Fruit fly (Drosophila melanogaster): ENCODE results near the gene Phlpp.

The Phlpp gene

dm6 chr2L:19019160-19019592 is 39.8 kb upstream of the Phlpp start (continued):
- no peak for TF ChIP-seq tgo (GFP tag; IDR thresholded peaks at IDR 0.05)
- TF ChIP-seq CG1603 (tag; optimal IDR thresholded peaks at IDR 0.05), result no peak
- TF ChIP-seq so (GFP tag; IDR thresholded peaks at IDR 0.05), result no peak
- TF ChIP-seq trh (GFP tag; optimal IDR thresholded peaks at IDR 0.05), result no peak
- no peak for TF ChIP-seq CG7745 (tag; optimal IDR thresholded peaks at IDR 0.05)
- no peak for TF ChIP-seq CG3163 (GFP tag; optimal IDR thresholded peaks at IDR 0.05)
- TF ChIP-seq CG2712 (tag; optimal IDR thresholded peaks at IDR 0.05), result no peak
- TF ChIP-seq ranshi (GFP tag; IDR thresholded peaks at IDR 0.05), result no peak
- no peak for TF ChIP-seq Mrtf (GFP tag; IDR thresholded peaks at IDR 0.05)
- no peak for TF ChIP-seq cad (GFP tag; optimal IDR thresholded peaks at IDR 0.05)
- no peak for TF ChIP-seq trem (tag; optimal IDR thresholded peaks at IDR 0.05)
- TF ChIP-seq CG13894 (tag; optimal IDR thresholded peaks at IDR 0.05), result no peak
- no peak for TF ChIP-seq CG13624 (GFP tag; optimal IDR thresholded peaks at IDR 0.05)
- TF ChIP-seq ac (GFP tag; optimal IDR thresholded peaks at IDR 0.05), result no peak
- TF ChIP-seq CG3838 (GFP tag; optimal IDR thresholded peaks at IDR 0.05), result no peak
- TF ChIP-seq lbe (GFP tag; optimal IDR thresholded peaks at IDR 0.05), result no peak
- no peak for TF ChIP-seq CG3065 (GFP tag; optimal IDR thresholded peaks at IDR 0.05)
- TF ChIP-seq nerfin-1 (tag; optimal IDR thresholded peaks at IDR 0.05), result no peak
- TF ChIP-seq CG10147 (GFP tag; optimal IDR thresholded peaks at IDR 0.05), result peak; percentile 41
- TF ChIP-seq Taf1 (GFP tag; IDR thresholded peaks at IDR 0.05), result no peak
- no peak for TF ChIP-seq Atf3 (GFP tag; optimal IDR thresholded peaks at IDR 0.05)
- TF ChIP-seq D19A (tag; optimal IDR thresholded peaks at IDR 0.05), result no peak
- no peak for TF ChIP-seq CG17802 (tag; optimal IDR thresholded peaks at IDR 0.05)
- TF ChIP-seq CG3407 (GFP tag; optimal IDR thresholded peaks at IDR 0.05), result no peak
- TF ChIP-seq seq (GFP tag; IDR thresholded peaks at IDR 0.05), result peak; percentile 19; the same call in 1 of the 2 replicates
- no peak for TF ChIP-seq B-H2 (GFP tag; optimal IDR thresholded peaks at IDR 0.05)
- TF ChIP-seq CG2199 (GFP tag; IDR thresholded peaks at IDR 0.05), result no peak
- TF ChIP-seq CG3995 (GFP tag; optimal IDR thresholded peaks at IDR 0.05), result no peak
- peak; percentile 34 for TF ChIP-seq CG34376 (GFP tag; optimal IDR thresholded peaks at IDR 0.05)
- TF ChIP-seq CG7963 (GFP tag; IDR thresholded peaks at IDR 0.05; ENCODE audit: partially characterized antibody), result no peak
- TF ChIP-seq CG4424 (GFP tag; optimal IDR thresholded peaks at IDR 0.05), result peak; percentile 35
- no peak for TF ChIP-seq repo (GFP tag; optimal IDR thresholded peaks at IDR 0.05)
- peak; percentile 43 for TF ChIP-seq odd (GFP tag; optimal IDR thresholded peaks at IDR 0.05)
- TF ChIP-seq CG1233 (GFP tag; optimal IDR thresholded peaks at IDR 0.05), result peak; percentile 37
- no peak for TF ChIP-seq CG12236 (GFP tag; optimal IDR thresholded peaks at IDR 0.05)
- TF ChIP-seq CG4617 (GFP tag; optimal IDR thresholded peaks at IDR 0.05; ENCODE audit: borderline replicate concordance), result no peak
- TF ChIP-seq Hand (GFP tag; optimal IDR thresholded peaks at IDR 0.05), result peak; percentile 39
- no peak for TF ChIP-seq CG6272 (GFP tag; IDR thresholded peaks at IDR 0.05)
- no peak for TF ChIP-seq CG6175 (GFP tag; IDR thresholded peaks at IDR 0.05)
- TF ChIP-seq Stat92E (GFP tag; optimal IDR thresholded peaks at IDR 0.05), result no peak
- peak; percentile 66 for TF ChIP-seq CG2120 (GFP tag; optimal IDR thresholded peaks at IDR 0.05)
- TF ChIP-seq CG11504 (tag; optimal IDR thresholded peaks at IDR 0.05), result peak; percentile 65
- TF ChIP-seq CG4282 (GFP tag; optimal IDR thresholded peaks at IDR 0.05), result no peak
- TF ChIP-seq CG10366 (GFP tag; IDR thresholded peaks at IDR 0.05), result no peak
- TF ChIP-seq CG7357 (GFP tag; IDR thresholded peaks at IDR 0.05), result no peak
- no peak for TF ChIP-seq Sry-β (GFP tag; optimal IDR thresholded peaks at IDR 0.05)
- TF ChIP-seq luna (GFP tag; optimal IDR thresholded peaks at IDR 0.05), result no peak
- no peak for TF ChIP-seq Aef1 (GFP tag; IDR thresholded peaks at IDR 0.05)
- no peak for TF ChIP-seq hbn (GFP tag; IDR thresholded peaks at IDR 0.05; ENCODE audit: partially characterized antibody)
- TF ChIP-seq phol (tag; optimal IDR thresholded peaks at IDR 0.05), result peak; percentile 31
- peak; percentile 48 for TF ChIP-seq Oli (tag; optimal IDR thresholded peaks at IDR 0.05)
- TF ChIP-seq Poxn (GFP tag; IDR thresholded peaks at IDR 0.05), result no peak

All from whole organism, embryonic.